Fruit fly (Drosophila melanogaster) whole organism, embryonic: ENCODE measurements around the gene upSET.

Experiments
- CG10209 ChIP-seq: fragments of 200-800 bp; sonication (Bioruptor generic); optimal IDR thresholded peaks from 3 replicates; lab custom pipeline; 2017; ENCODE audit warnings: missing biosample characterization, mild to moderate bottlenecking, missing genetic modification characterization, missing genetic modification reagents
- CG11504 ChIP-seq: fragments of 200-800 bp; sonication (Bioruptor generic); optimal IDR thresholded peaks from 3 replicates; lab custom pipeline; 2019; ENCODE audit warnings: missing biosample characterization, mild to moderate bottlenecking, missing genetic modification characterization, moderate library complexity
- CG1233 ChIP-seq: fragments of 200-800 bp; sonication (Bioruptor generic); optimal IDR thresholded peaks from 4 replicates; lab custom pipeline; 2018; ENCODE audit warnings: missing biosample characterization, mild to moderate bottlenecking, missing genetic modification characterization
- CG13123 ChIP-seq: fragments of 200-800 bp; sonication (Bioruptor generic); optimal IDR thresholded peaks from 2 replicates; lab custom pipeline; 2016; ENCODE audit warnings: missing biosample characterization, missing genetic modification characterization
- CG1603 ChIP-seq: fragments of 200-800 bp; sonication (Bioruptor generic); optimal IDR thresholded peaks from 2 replicates; lab custom pipeline; 2019; ENCODE audit warnings: missing biosample characterization, mild to moderate bottlenecking, missing genetic modification characterization, moderate library complexity
- CG16863 ChIP-seq: fragments of 200-800 bp; sonication (Bioruptor generic); optimal IDR thresholded peaks from 3 replicates; lab custom pipeline; 2016; ENCODE audit warnings: missing biosample characterization, missing genetic modification characterization
- CG18599 ChIP-seq: fragments of 200-800 bp; sonication (Bioruptor generic); optimal IDR thresholded peaks from 3 replicates; lab custom pipeline; 2017; ENCODE audit warnings: missing biosample characterization, missing genetic modification characterization, mild to moderate bottlenecking, moderate library complexity, missing genetic modification reagents
- CG18764 ChIP-seq: fragments of 200-800 bp; sonication (Bioruptor generic); optimal IDR thresholded peaks from 3 replicates; lab custom pipeline; 2016; ENCODE audit warnings: missing biosample characterization, missing genetic modification characterization
- CG2120 ChIP-seq: fragments of 200-800 bp; sonication (Bioruptor generic); optimal IDR thresholded peaks from 3 replicates; lab custom pipeline; 2016; ENCODE audit warnings: missing biosample characterization, missing genetic modification characterization
- CG2678 ChIP-seq: fragments of 200-800 bp; sonication (Bioruptor generic); optimal IDR thresholded peaks from 3 replicates; lab custom pipeline; 2019; ENCODE audit warnings: missing biosample characterization, mild to moderate bottlenecking, missing genetic modification characterization, moderate library complexity
- CG30020 ChIP-seq: fragments of 200-800 bp; optimal IDR thresholded peaks from 2 replicates; lab custom pipeline; 2019; ENCODE audit warnings: missing biosample characterization, mild to moderate bottlenecking, missing genetic modification characterization, moderate library complexity
- CG42726 ChIP-seq: fragments of 200-800 bp; sonication (Bioruptor generic); IDR thresholded peaks from 2 replicates; pipeline ENCODE4 v1.3.6; 2022; ENCODE audit warnings: missing biosample characterization, missing genetic modification characterization; ENCODE audit not compliant: partially characterized antibody
- CG6854 ChIP-seq: fragments of 200-800 bp; sonication (Bioruptor generic); optimal IDR thresholded peaks from 3 replicates; lab custom pipeline; 2017; ENCODE audit warnings: missing biosample characterization, mild to moderate bottlenecking, missing genetic modification characterization
- CG7786 ChIP-seq: fragments of 200-800 bp; sonication (Bioruptor generic); optimal IDR thresholded peaks from 2 replicates; lab custom pipeline; 2016; ENCODE audit warnings: missing biosample characterization, missing genetic modification characterization
- Chrac-16 ChIP-seq: fragments of 200-800 bp; sonication (Bioruptor generic); optimal IDR thresholded peaks from 3 replicates; lab custom pipeline; 2016; ENCODE audit warnings: missing biosample characterization, missing genetic modification characterization
- Gsc ChIP-seq: fragments of 200-800 bp; sonication (Bioruptor generic); IDR thresholded peaks from 2 replicates; pipeline ENCODE4 v1.3.6; 2022; ENCODE audit warnings: missing biosample characterization, missing genetic modification characterization
- Hmx ChIP-seq: fragments of 200-800 bp; sonication (Bioruptor generic); optimal IDR thresholded peaks from 2 replicates; lab custom pipeline; 2016; ENCODE audit warnings: missing biosample characterization, missing genetic modification characterization
- Hr39 ChIP-seq: fragments of >200 bp; optimal IDR thresholded peaks from 2 replicates; lab custom pipeline; 2017
- Jarid2 ChIP-seq: fragments of 200-800 bp; sonication (Bioruptor generic); optimal IDR thresholded peaks from 3 replicates; lab custom pipeline; 2017; ENCODE audit warnings: mild to moderate bottlenecking, missing biosample characterization, missing genetic modification reagents, missing genetic modification characterization
- NC2β ChIP-seq: fragments of 200-800 bp; sonication (Bioruptor generic); optimal IDR thresholded peaks from 2 replicates; lab custom pipeline; 2016; ENCODE audit warnings: missing biosample characterization, missing genetic modification characterization
- Poxn ChIP-seq: fragments of 200-800 bp; sonication (Bioruptor generic); IDR thresholded peaks from 2 replicates; pipeline ENCODE4 v1.3.6; 2022; ENCODE audit warnings: missing biosample characterization, missing genetic modification characterization
- Sin3A ChIP-seq: fragments of >200 bp; optimal IDR thresholded peaks from 2 replicates; lab custom pipeline; 2018
- Usf ChIP-seq: fragments of 200-800 bp; sonication (Bioruptor generic); optimal IDR thresholded peaks from 2 replicates; lab custom pipeline; 2017; ENCODE audit warnings: missing genotype, missing biosample characterization, missing genetic modification characterization
- Vsx1 ChIP-seq: fragments of 200-800 bp; sonication (Bioruptor generic); optimal IDR thresholded peaks from 2 replicates; lab custom pipeline; 2017; ENCODE audit warnings: missing biosample characterization, mild to moderate bottlenecking, missing genetic modification characterization, missing genetic modification reagents
- ap ChIP-seq: fragments of 200-800 bp; sonication (Bioruptor generic); IDR thresholded peaks from 2 replicates; pipeline ENCODE4 v1.3.6; 2022; ENCODE audit warnings: missing biosample characterization, missing genetic modification characterization
- cad ChIP-seq: fragments of >200 bp; optimal IDR thresholded peaks from 2 replicates; lab custom pipeline; 2017; ENCODE audit warnings: missing biosample characterization, missing genetic modification characterization
- caup ChIP-seq: fragments of 200-800 bp; sonication (Bioruptor generic); optimal IDR thresholded peaks from 3 replicates; lab custom pipeline; 2017; ENCODE audit warnings: missing biosample characterization, mild to moderate bottlenecking, missing genetic modification characterization, moderate library complexity; ENCODE audit not compliant: severe bottlenecking
- ci ChIP-seq: fragments of 200-800 bp; sonication (Bioruptor generic); IDR thresholded peaks from 3 replicates; pipeline ENCODE4 v1.3.6; 2022; ENCODE audit warnings: missing biosample characterization, missing genetic modification characterization
- crp ChIP-seq, 2 experiments: fragments of 200-800 bp; sonication (Bioruptor generic); optimal IDR thresholded peaks; 2 replicates in 1 of 2; 3 replicates in 1 of 2; lab custom pipeline; 2017; ENCODE audit warnings: missing biosample characterization in 2 of 2, missing genetic modification characterization in 2 of 2, mild to moderate bottlenecking in 1 of 2, moderate library complexity in 1 of 2
- disco-r ChIP-seq: fragments of 200-800 bp; sonication (Bioruptor generic); optimal IDR thresholded peaks from 2 replicates; lab custom pipeline; 2016; ENCODE audit warnings: missing biosample characterization, missing genetic modification characterization
- emc ChIP-seq: fragments of 200-800 bp; sonication (Bioruptor generic); optimal IDR thresholded peaks from 2 replicates; lab custom pipeline; 2016; ENCODE audit warnings: missing biosample characterization, missing genetic modification characterization
- exex ChIP-seq: fragments of 200-800 bp; sonication (Bioruptor generic); optimal IDR thresholded peaks from 4 replicates; lab custom pipeline; 2018; ENCODE audit warnings: missing biosample characterization, mild to moderate bottlenecking, missing genetic modification characterization, moderate library complexity
- hb ChIP-seq: fragments of 200-800 bp; sonication (Bioruptor generic); IDR thresholded peaks from 3 replicates; pipeline ENCODE4 v1.3.6; 2022; ENCODE audit warnings: missing biosample characterization, missing genetic modification characterization; ENCODE audit not compliant: partially characterized antibody
- kay ChIP-seq: fragments of 200-800 bp; sonication (Bioruptor generic); optimal IDR thresholded peaks from 2 replicates; lab custom pipeline; 2016; ENCODE audit warnings: missing biosample characterization, missing genetic modification characterization
- ken ChIP-seq: fragments of 200-800 bp; sonication (Bioruptor generic); IDR thresholded peaks from 3 replicates; pipeline ENCODE4 v1.3.6; 2022; ENCODE audit warnings: missing biosample characterization, missing genetic modification characterization
- lbe ChIP-seq: fragments of 200-800 bp; sonication (Bioruptor generic); optimal IDR thresholded peaks from 2 replicates; lab custom pipeline; 2016; ENCODE audit warnings: missing biosample characterization, mild to moderate bottlenecking, missing genetic modification characterization
- nom ChIP-seq: fragments of 200-800 bp; sonication (Bioruptor generic); optimal IDR thresholded peaks from 2 replicates; lab custom pipeline; 2017; ENCODE audit warnings: missing biosample characterization, missing genetic modification characterization, mild to moderate bottlenecking, moderate library complexity, missing genetic modification reagents
- shn ChIP-seq: fragments of 200-800 bp; sonication (Bioruptor generic); optimal IDR thresholded peaks from 3 replicates; lab custom pipeline; 2016; ENCODE audit warnings: missing biosample characterization, missing genetic modification characterization
- sqz ChIP-seq: fragments of 200-800 bp; sonication (Bioruptor generic); optimal IDR thresholded peaks from 3 replicates; lab custom pipeline; 2018; ENCODE audit warnings: missing biosample characterization, mild to moderate bottlenecking, missing genetic modification characterization
- tll ChIP-seq, 2 experiments: fragments of 200-800 bp in 1 of 2; fragments of >200 bp in 1 of 2; sonication (Bioruptor generic) in 1 of 2; optimal IDR thresholded peaks; 2 replicates each; lab custom pipeline; 2017 to 2019; ENCODE audit warnings: missing biosample characterization in 2 of 2, missing genetic modification characterization in 2 of 2, mild to moderate bottlenecking in 1 of 2, moderate library complexity in 1 of 2
- toy ChIP-seq: fragments of 200-800 bp; sonication (Bioruptor generic); IDR thresholded peaks from 2 replicates; pipeline ENCODE4 v1.3.6; 2022; ENCODE audit warnings: missing biosample characterization, missing genetic modification characterization
- trem ChIP-seq: fragments of 200-800 bp; optimal IDR thresholded peaks from 3 replicates; lab custom pipeline; 2019; ENCODE audit warnings: missing biosample characterization, mild to moderate bottlenecking, missing genetic modification characterization, moderate library complexity
- ttk ChIP-seq: fragments of 200-800 bp; sonication (Bioruptor generic); IDR thresholded peaks from 2 replicates; pipeline ENCODE4 v2.1.2; 2022; ENCODE audit warnings: missing biosample characterization, missing genetic modification characterization
- vvl ChIP-seq: fragments of 200-800 bp; sonication (Bioruptor generic); IDR thresholded peaks from 2 replicates; pipeline ENCODE4 v1.3.6; 2022; ENCODE audit warnings: missing biosample characterization, missing genetic modification characterization
- zen ChIP-seq: fragments of 200-800 bp; sonication (Bioruptor generic); optimal IDR thresholded peaks from 3 replicates; lab custom pipeline; 2018; ENCODE audit warnings: missing biosample characterization, mild to moderate bottlenecking, missing genetic modification characterization, moderate library complexity

Gene upSET

dm6 chr3L:14003297-14004040 is 1.5 kb downstream of the upSET start (continued):
- no peak for TF ChIP-seq Usf (GFP tag; lab: Kevin White, UChicago)
- no peak for TF ChIP-seq Jarid2 (GFP tag; lab: Kevin White, UChicago)
- TF ChIP-seq zen, result no peak
- no peak for TF ChIP-seq shn (GFP tag; lab: Kevin White, UChicago)
- TF ChIP-seq CG13123 (GFP tag; lab: Kevin White, UChicago), result no peak
- no peak for TF ChIP-seq CG1233
- TF ChIP-seq Chrac-16 (GFP tag; lab: Kevin White, UChicago), result no peak
- TF ChIP-seq hb, result no peak
- no peak for TF ChIP-seq CG10209 (GFP tag; lab: Kevin White, UChicago)
- no peak for TF ChIP-seq ap (GFP tag; lab: Robert Waterston, UW)
- no peak for TF ChIP-seq ttk (GFP tag; lab: Robert Waterston, UW)
- TF ChIP-seq Poxn (GFP tag; lab: Robert Waterston, UW), result no peak
- peak; percentile 42 for TF ChIP-seq CG2120 (GFP tag; lab: Kevin White, UChicago)
- TF ChIP-seq crp (GFP tag; optimal IDR thresholded peaks at IDR 0.05; lab: Kevin White, UChicago), result no peak
- peak; percentile 78 for TF ChIP-seq sqz (GFP tag; lab: Kevin White, UChicago)
- no peak for TF ChIP-seq toy (GFP tag; lab: Robert Waterston, UW)
- no peak for TF ChIP-seq CG30020 (tag; lab: Kevin White, UChicago)
- no peak for TF ChIP-seq disco-r (GFP tag; lab: Kevin White, UChicago)
- no peak for TF ChIP-seq Gsc (GFP tag; lab: Robert Waterston, UW)
- TF ChIP-seq CG1603 (tag; lab: Kevin White, UChicago), result no peak
- no peak for TF ChIP-seq CG18599 (GFP tag; lab: Kevin White, UChicago)
- no peak for TF ChIP-seq CG18764
- no peak for TF ChIP-seq tll (GFP tag; optimal IDR thresholded peaks at IDR 0.05; lab: Kevin White, UChicago)
- no peak for TF ChIP-seq CG42726 (GFP tag; lab: Robert Waterston, UW)
- no peak for TF ChIP-seq ci
- TF ChIP-seq Hr39 (lab: Kevin White, UChicago), result no peak
- no peak for TF ChIP-seq cad (GFP tag; lab: Kevin White, UChicago)
- no peak for TF ChIP-seq exex
- no peak for TF ChIP-seq caup
- TF ChIP-seq CG11504, result peak; percentile 6
- no peak for TF ChIP-seq CG16863 (GFP tag; lab: Kevin White, UChicago)
- TF ChIP-seq nom (GFP tag; lab: Kevin White, UChicago), result peak; percentile 37
- no peak for TF ChIP-seq CG6854 (GFP tag; lab: Kevin White, UChicago)
- no peak for TF ChIP-seq kay (GFP tag; lab: Kevin White, UChicago)
- TF ChIP-seq NC2β (GFP tag; lab: Kevin White, UChicago), result no peak
- TF ChIP-seq Hmx (GFP tag; lab: Kevin White, UChicago), result no peak
- no peak for TF ChIP-seq CG7786 (GFP tag; lab: Kevin White, UChicago)
- TF ChIP-seq Sin3A, result peak; percentile 11
- no peak for TF ChIP-seq Vsx1 (GFP tag; lab: Kevin White, UChicago)
- no peak for TF ChIP-seq ken
- peak; percentile 65 for TF ChIP-seq trem (tag; lab: Kevin White, UChicago)
- no peak for TF ChIP-seq vvl
- TF ChIP-seq emc (GFP tag; lab: Kevin White, UChicago), result no peak
- no peak for TF ChIP-seq lbe
- peak; percentile 21 for TF ChIP-seq CG2678 (tag; lab: Kevin White, UChicago)
- TF ChIP-seq, all 482 proteins: peak for 40
